Worm (Caenorhabditis elegans): Measurements from ENCODE around the gene srsx-31.
"Not testable (repeated sequence)": the region's sequence is repeated elsewhere in the genome, so short reads cannot be mapped to it uniquely, and the experiment has no call there.

The srsx-31 gene

DNA sequence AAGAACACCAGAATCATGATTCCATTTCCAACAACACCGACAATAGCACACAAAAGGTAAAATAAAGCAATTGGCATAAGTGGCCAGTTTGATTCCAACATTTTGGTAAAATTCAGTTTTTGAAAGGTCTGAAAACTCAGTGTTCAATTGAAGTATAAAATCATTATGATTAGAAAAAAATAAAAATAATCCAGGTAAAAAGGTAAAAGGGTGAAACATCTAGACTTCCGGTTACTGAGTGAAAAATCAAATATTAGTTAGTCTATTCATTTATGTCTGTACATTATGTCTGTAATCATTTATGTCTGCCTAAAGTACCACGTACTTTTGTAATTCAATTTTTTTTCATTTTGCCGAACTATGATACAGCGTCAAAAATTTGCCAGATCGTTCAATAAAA is at the start of gene srsx-31:
TSS of gene srsx-31 (minus strand) at position 101 of the 400 bp plus-strand sequence.
- no peak for TF ChIP-seq klf-2 (GFP tag; conservative IDR thresholded peaks at IDR 0.05)
- no peak for TF ChIP-seq T22C8.4 (GFP tag; IDR thresholded peaks at IDR 0.05)

DNA sequence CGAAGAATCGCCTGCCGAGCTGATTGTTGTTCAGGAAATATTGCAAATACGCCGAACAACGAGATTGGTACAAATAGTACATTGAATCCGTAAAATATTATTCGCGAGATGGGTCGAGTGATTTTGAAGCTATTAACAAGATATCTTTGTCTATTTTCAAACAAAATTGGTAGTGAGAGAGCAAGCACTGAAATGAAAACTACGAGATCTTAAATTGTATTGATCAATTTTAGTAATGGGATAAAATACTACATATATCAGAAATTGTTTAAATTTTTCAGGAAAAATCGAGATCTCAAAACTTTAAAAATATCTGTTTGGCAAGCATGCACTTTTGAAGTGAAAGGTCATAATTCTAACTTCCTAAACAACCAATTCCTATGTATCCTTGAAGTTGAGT is 49.3 kb upstream of the srsx-31 start:
- no peak for TF ChIP-seq klf-2 (GFP tag; conservative IDR thresholded peaks at IDR 0.05)
- TF ChIP-seq ztf-23 (GFP tag; IDR thresholded peaks at IDR 0.05), result no peak
- TF ChIP-seq med-1 (GFP tag; optimal IDR thresholded peaks at IDR 0.05; ENCODE audit: insufficient read depth), result no peak
- TF ChIP-seq tab-1 (GFP tag; IDR thresholded peaks at IDR 0.05), result no peak
- TF ChIP-seq T22C8.4 (GFP tag; IDR thresholded peaks at IDR 0.05), result no peak
- TF ChIP-seq flt-1 (GFP tag; IDR thresholded peaks at IDR 0.05), result no peak
- TF ChIP-seq ztf-29 (GFP tag; IDR thresholded peaks at IDR 0.05), result no peak
- TF ChIP-seq cog-1 (tag; optimal IDR thresholded peaks at IDR 0.05), result no peak
- no peak for TF ChIP-seq ref-1 (GFP tag; conservative IDR thresholded peaks at IDR 0.05)

ce11 chrV:11302698-11303097 is 47.8 kb upstream of the srsx-31 start, which contains the start of gene srh-46:
srh-46 (minus strand) TSS chrV:11302886.
- TF ChIP-seq tab-1 (GFP tag; IDR thresholded peaks at IDR 0.05) (no peak), cog-1 (tag; optimal IDR thresholded peaks at IDR 0.05) (no peak), ref-1 (GFP tag; conservative IDR thresholded peaks at IDR 0.05) (no peak), ztf-23 (GFP tag; IDR thresholded peaks at IDR 0.05) (no peak), T22C8.4 (GFP tag; IDR thresholded peaks at IDR 0.05) (no peak), med-1 (GFP tag; optimal IDR thresholded peaks at IDR 0.05; ENCODE audit: insufficient read depth) (no peak), flt-1 (GFP tag; IDR thresholded peaks at IDR 0.05) (no peak), ztf-29 (GFP tag; IDR thresholded peaks at IDR 0.05) (no peak), klf-2 (GFP tag; conservative IDR thresholded peaks at IDR 0.05) (no peak)

DNA sequence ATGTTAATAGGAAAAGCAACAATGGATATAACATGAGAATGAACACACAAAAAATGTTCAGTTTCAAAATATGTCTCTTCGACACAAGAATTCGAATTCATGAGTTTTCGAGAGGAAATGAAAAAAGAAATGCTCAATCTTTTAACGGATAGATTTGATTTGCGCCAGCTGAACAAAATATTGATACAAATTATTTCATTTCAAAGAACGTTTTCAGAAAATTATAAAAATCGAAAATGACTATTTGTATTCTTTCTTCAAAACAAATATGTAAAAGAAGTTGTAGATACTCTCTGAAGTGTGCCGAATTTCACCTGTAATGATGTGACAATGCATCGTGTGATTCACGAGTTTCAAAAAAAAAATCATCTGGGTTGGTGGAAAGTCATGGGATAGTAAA is 45.7 kb upstream of the srsx-31 start, which contains the start of gene srh-47:
TSS of gene srh-47 (minus strand) at position 101 of the 400 bp plus-strand sequence.
- TF ChIP-seq flt-1 (GFP tag; IDR thresholded peaks at IDR 0.05) (no peak), ref-1 (GFP tag; conservative IDR thresholded peaks at IDR 0.05) (no peak), klf-2 (GFP tag; conservative IDR thresholded peaks at IDR 0.05) (no peak), ztf-29 (GFP tag; IDR thresholded peaks at IDR 0.05) (no peak), med-1 (GFP tag; optimal IDR thresholded peaks at IDR 0.05; ENCODE audit: insufficient read depth) (no peak), T22C8.4 (GFP tag; IDR thresholded peaks at IDR 0.05) (no peak), ztf-23 (GFP tag; IDR thresholded peaks at IDR 0.05) (no peak), tab-1 (GFP tag; IDR thresholded peaks at IDR 0.05) (no peak), cog-1 (tag; optimal IDR thresholded peaks at IDR 0.05) (no peak)

- TF ChIP-seq tab-1 (GFP tag; IDR thresholded peaks at IDR 0.05) (no peak), flt-1 (GFP tag; IDR thresholded peaks at IDR 0.05) (no peak), ref-1 (GFP tag; conservative IDR thresholded peaks at IDR 0.05) (no peak), ztf-29 (GFP tag; IDR thresholded peaks at IDR 0.05) (no peak), klf-2 (GFP tag; conservative IDR thresholded peaks at IDR 0.05) (no peak), med-1 (GFP tag; optimal IDR thresholded peaks at IDR 0.05; ENCODE audit: insufficient read depth) (no peak), ztf-23 (GFP tag; IDR thresholded peaks at IDR 0.05) (no peak), T22C8.4 (GFP tag; IDR thresholded peaks at IDR 0.05) (no peak), cog-1 (tag; optimal IDR thresholded peaks at IDR 0.05) (no peak)
These were observed 44.5 kb upstream of the srsx-31 start for ce11 chrV:11299406-11299805.

ce11 chrV:11298632-11299031 is 43.8 kb upstream of the srsx-31 start, which contains the start of gene T03F7.5:
T03F7.5 (minus strand) TSS chrV:11298732.
- no peak for TF ChIP-seq T22C8.4 (GFP tag; IDR thresholded peaks at IDR 0.05)
- TF ChIP-seq klf-2 (GFP tag; conservative IDR thresholded peaks at IDR 0.05), result no peak
- TF ChIP-seq ztf-23 (GFP tag; IDR thresholded peaks at IDR 0.05), result no peak

DNA sequence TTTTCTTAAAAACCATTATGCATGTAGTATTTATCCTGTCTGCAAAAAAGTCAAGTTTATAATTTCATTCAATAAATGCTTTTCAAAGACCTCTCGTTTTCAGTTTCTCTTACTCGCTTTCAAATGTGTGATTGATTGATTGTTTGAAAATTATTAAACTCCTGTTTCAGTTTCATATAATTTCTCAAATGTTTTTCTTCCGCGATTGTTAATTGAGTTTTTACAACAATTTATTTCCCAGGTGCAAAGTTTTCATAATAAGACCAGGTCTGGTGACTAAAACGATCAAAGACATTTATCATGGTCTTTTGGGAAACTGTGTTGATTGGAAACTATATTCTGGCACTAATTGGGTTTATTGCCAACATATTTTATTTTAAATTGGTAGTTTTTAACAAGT is 39.5 kb upstream of the srsx-31 start, which contains the start of gene T03F7.6:
TSS of gene T03F7.6 (plus strand) at position 301 of the 400 bp plus-strand sequence.
- TF ChIP-seq flt-1 (GFP tag; IDR thresholded peaks at IDR 0.05), result no peak
- TF ChIP-seq cog-1 (tag; optimal IDR thresholded peaks at IDR 0.05), result no peak
- TF ChIP-seq med-1 (GFP tag; optimal IDR thresholded peaks at IDR 0.05; ENCODE audit: insufficient read depth), result no peak
- no peak for TF ChIP-seq ztf-23 (GFP tag; IDR thresholded peaks at IDR 0.05)
- TF ChIP-seq T22C8.4 (GFP tag; IDR thresholded peaks at IDR 0.05), result no peak
- TF ChIP-seq ztf-29 (GFP tag; IDR thresholded peaks at IDR 0.05), result no peak
- TF ChIP-seq klf-2 (GFP tag; conservative IDR thresholded peaks at IDR 0.05), result no peak
- no peak for TF ChIP-seq tab-1 (GFP tag; IDR thresholded peaks at IDR 0.05)
- TF ChIP-seq ref-1 (GFP tag; conservative IDR thresholded peaks at IDR 0.05), result no peak

- TF ChIP-seq tab-1 (GFP tag; IDR thresholded peaks at IDR 0.05) (no peak), ztf-23 (GFP tag; IDR thresholded peaks at IDR 0.05) (no peak), ref-1 (GFP tag; conservative IDR thresholded peaks at IDR 0.05) (no peak), cog-1 (tag; optimal IDR thresholded peaks at IDR 0.05) (no peak)
These were observed 37.8 kb upstream of the srsx-31 start for ce11 chrV:11292682-11293081.

ce11 chrV:11290888-11291287 is 36.0 kb upstream of the srsx-31 start, which contains the start of gene C03E10.1:
C03E10.1 (plus strand) TSS chrV:11291188.
- TF ChIP-seq klf-2 (GFP tag; conservative IDR thresholded peaks at IDR 0.05) (no peak), T22C8.4 (GFP tag; IDR thresholded peaks at IDR 0.05) (no peak), ref-1 (GFP tag; conservative IDR thresholded peaks at IDR 0.05) (no peak), cog-1 (tag; optimal IDR thresholded peaks at IDR 0.05) (no peak), tab-1 (GFP tag; IDR thresholded peaks at IDR 0.05) (no peak), ztf-29 (GFP tag; IDR thresholded peaks at IDR 0.05) (no peak), ztf-23 (GFP tag; IDR thresholded peaks at IDR 0.05) (no peak), med-1 (GFP tag; optimal IDR thresholded peaks at IDR 0.05; ENCODE audit: insufficient read depth) (no peak), flt-1 (GFP tag; IDR thresholded peaks at IDR 0.05) (no peak)

ce11 chrV:11286114-11286513 is 31.2 kb upstream of the srsx-31 start, which contains the start of gene C03E10.3:
C03E10.3 (plus strand) TSS chrV:11286414.
- TF ChIP-seq ztf-29 (GFP tag; IDR thresholded peaks at IDR 0.05); flt-1 (GFP tag; IDR thresholded peaks at IDR 0.05); cog-1 (tag; optimal IDR thresholded peaks at IDR 0.05): not testable (repeated sequence)

All from whole organism, midembryonic.